Worm (Caenorhabditis elegans) whole organism, L2 larva: Measurements from ENCODE around the gene bed-3.
A peak's percentile ranks its signal among the peaks of the same experiment; 100 is the strongest.

Experiments used
- C34F6.9 ChIP-seq: fragments of 150-350 bp; optimal IDR thresholded peaks from 2 replicates; lab custom pipeline; 2014; ENCODE audit warnings: missing biosample characterization, missing genetic modification characterization
- F13H6.1 ChIP-seq: sonication (generic microtip); optimal IDR thresholded peaks from 2 replicates; lab custom pipeline; 2016; ENCODE audit warnings: missing genetic modification characterization, missing compliant biosample characterization
- R02D3.7 ChIP-seq: fragments of 150-350 bp; optimal IDR thresholded peaks from 2 replicates; lab custom pipeline; 2014; ENCODE audit warnings: missing biosample characterization, missing genetic modification characterization
- Y55F3AM.14 ChIP-seq: fragments of 200-800 bp; sonication (Bioruptor generic); optimal IDR thresholded peaks from 2 replicates; lab custom pipeline; 2018; ENCODE audit warnings: mild to moderate bottlenecking, missing genetic modification characterization, missing compliant biosample characterization
- ZK546.5 ChIP-seq: sonication (generic microtip); optimal IDR thresholded peaks from 2 replicates; lab custom pipeline; 2017; ENCODE audit warnings: missing biosample characterization, missing genetic modification characterization
- alr-1 ChIP-seq: fragments of 150-350 bp; optimal IDR thresholded peaks from 2 replicates; lab custom pipeline; 2014; ENCODE audit warnings: missing biosample characterization, missing genetic modification characterization
- aly-2 ChIP-seq: fragments of 150-350 bp; optimal IDR thresholded peaks from 2 replicates; lab custom pipeline; 2014; ENCODE audit warnings: missing biosample characterization, missing genetic modification characterization
- ama-1 ChIP-seq: fragments of 150-350 bp; optimal IDR thresholded peaks from 2 replicates; lab custom pipeline; 2018; ENCODE audit warnings: inconsistent platforms
- blmp-1 ChIP-seq: sonication (generic microtip); optimal IDR thresholded peaks from 2 replicates; lab custom pipeline; 2017; ENCODE audit warnings: missing genetic modification characterization, mild to moderate bottlenecking, missing compliant biosample characterization, antibody characterized with exemption, moderate library complexity; ENCODE audit not compliant: insufficient read depth
- ceh-16 ChIP-seq: fragments of 150-350 bp; optimal IDR thresholded peaks from 2 replicates; lab custom pipeline; 2014; ENCODE audit warnings: missing biosample characterization, missing genetic modification characterization
- ceh-82 ChIP-seq: fragments of 150-350 bp; optimal IDR thresholded peaks from 2 replicates; lab custom pipeline; 2014; ENCODE audit warnings: missing biosample characterization, missing genetic modification characterization
- crh-2 ChIP-seq: sonication (generic microtip); optimal IDR thresholded peaks from 2 replicates; lab custom pipeline; 2017; ENCODE audit warnings: missing biosample characterization, missing genetic modification characterization
- dmd-4 ChIP-seq: sonication (generic microtip); optimal IDR thresholded peaks from 2 replicates; lab custom pipeline; 2017; ENCODE audit warnings: missing biosample characterization, missing genetic modification characterization
- egl-27 ChIP-seq: sonication (generic microtip); optimal IDR thresholded peaks from 3 replicates; lab custom pipeline; 2017; ENCODE audit warnings: missing biosample characterization, missing genetic modification reagents, missing genetic modification characterization
- elt-1 ChIP-seq: fragments of 150-350 bp; optimal IDR thresholded peaks from 2 replicates; lab custom pipeline; 2014; ENCODE audit warnings: missing biosample characterization, missing genetic modification characterization
- elt-3 ChIP-seq: sonication (generic microtip); optimal IDR thresholded peaks from 2 replicates; lab custom pipeline; 2017; ENCODE audit warnings: missing biosample characterization, missing genetic modification characterization
- fos-1 ChIP-seq: fragments of 150-350 bp; optimal IDR thresholded peaks from 2 replicates; lab custom pipeline; 2014; ENCODE audit warnings: missing biosample characterization, missing genetic modification characterization
- gmeb-1 ChIP-seq: fragments of 150-350 bp; optimal IDR thresholded peaks from 2 replicates; lab custom pipeline; 2014; ENCODE audit warnings: missing biosample characterization, missing genetic modification characterization
- lin-11 ChIP-seq: fragments of 150-350 bp; sonication (generic microtip); optimal IDR thresholded peaks from 2 replicates; lab custom pipeline; 2014; ENCODE audit warnings: missing biosample characterization, missing genetic modification characterization, inconsistent platforms, mixed read lengths
- lin-13 ChIP-seq: fragments of 150-350 bp; optimal IDR thresholded peaks from 2 replicates; lab custom pipeline; 2014; ENCODE audit warnings: missing biosample characterization, missing genetic modification reagents, missing genetic modification characterization
- lin-39 ChIP-seq: fragments of 150-350 bp; optimal IDR thresholded peaks from 2 replicates; lab custom pipeline; 2014; ENCODE audit warnings: missing biosample characterization, missing genetic modification reagents, missing genetic modification characterization
- lsy-2 ChIP-seq, 2 experiments: fragments of 150-350 bp in 1 of 2; sonication (generic microtip) in 1 of 2; optimal IDR thresholded peaks; 2 replicates each; lab custom pipeline; 2014 to 2017; ENCODE audit warnings: missing biosample characterization in 2 of 2, missing genetic modification characterization in 2 of 2
- mab-5 ChIP-seq: fragments of 150-350 bp; optimal IDR thresholded peaks from 2 replicates; lab custom pipeline; 2014; ENCODE audit warnings: missing biosample characterization, missing genetic modification characterization
- mbf-1 ChIP-seq: sonication (generic microtip); optimal IDR thresholded peaks from 2 replicates; lab custom pipeline; 2017; ENCODE audit warnings: missing biosample characterization, missing genetic modification characterization
- mdl-1 ChIP-seq, 2 experiments: fragments of 150-350 bp in 1 of 2; sonication (generic microtip) in 1 of 2; optimal IDR thresholded peaks; 2 replicates each; lab custom pipeline; 2017; ENCODE audit warnings: missing biosample characterization in 2 of 2, missing genetic modification characterization in 2 of 2
- nhr-10 ChIP-seq: sonication (generic microtip); optimal IDR thresholded peaks from 2 replicates; lab custom pipeline; 2017; ENCODE audit warnings: missing biosample characterization, missing genetic modification characterization
- nhr-11 ChIP-seq: fragments of 150-350 bp; optimal IDR thresholded peaks from 2 replicates; lab custom pipeline; 2014; ENCODE audit warnings: missing biosample characterization, missing genetic modification characterization
- nhr-12 ChIP-seq: fragments of 150-350 bp; optimal IDR thresholded peaks from 2 replicates; lab custom pipeline; 2014; ENCODE audit warnings: missing biosample characterization, missing genetic modification characterization
- nhr-129 ChIP-seq: fragments of 150-350 bp; optimal IDR thresholded peaks from 2 replicates; lab custom pipeline; 2014; ENCODE audit warnings: missing biosample characterization, missing genetic modification characterization
- nhr-21 ChIP-seq: fragments of 150-350 bp; optimal IDR thresholded peaks from 2 replicates; lab custom pipeline; 2014; ENCODE audit warnings: missing biosample characterization, missing genetic modification characterization
- nhr-23 ChIP-seq: fragments of 150-350 bp; optimal IDR thresholded peaks from 2 replicates; lab custom pipeline; 2014; ENCODE audit warnings: missing biosample characterization, missing genetic modification reagents, missing genetic modification characterization
- nhr-237 ChIP-seq: fragments of 150-350 bp; optimal IDR thresholded peaks from 2 replicates; lab custom pipeline; 2014; ENCODE audit warnings: missing biosample characterization, missing genetic modification characterization
- nhr-25 ChIP-seq: fragments of 150-350 bp; sonication (generic microtip); optimal IDR thresholded peaks from 3 replicates; lab custom pipeline; 2014; ENCODE audit warnings: missing biosample characterization, missing genetic modification characterization
- nhr-6 ChIP-seq: fragments of 150-350 bp; optimal IDR thresholded peaks from 2 replicates; lab custom pipeline; 2014; ENCODE audit warnings: missing biosample characterization, missing genetic modification characterization
- nhr-77 ChIP-seq: fragments of 150-350 bp; optimal IDR thresholded peaks from 2 replicates; lab custom pipeline; 2014; ENCODE audit warnings: missing biosample characterization, missing genetic modification characterization
- peb-1 ChIP-seq: fragments of 150-350 bp; optimal IDR thresholded peaks from 2 replicates; lab custom pipeline; 2014; ENCODE audit warnings: missing biosample characterization, missing genetic modification characterization
- skn-1 ChIP-seq: sonication (generic microtip); optimal IDR thresholded peaks from 2 replicates; lab custom pipeline; 2017; ENCODE audit warnings: missing biosample characterization, missing genetic modification characterization
- sma-3 ChIP-seq: sonication (generic microtip); optimal IDR thresholded peaks from 2 replicates; lab custom pipeline; 2016; ENCODE audit warnings: missing genetic modification reagents, missing genetic modification characterization, missing compliant biosample characterization
- sma-9 ChIP-seq, 2 experiments: fragments of 150-350 bp in 1 of 2; sonication (generic microtip) in 1 of 2; optimal IDR thresholded peaks; 2 replicates each; lab custom pipeline; 2014 to 2016; ENCODE audit warnings: missing genetic modification characterization in 2 of 2, mild to moderate bottlenecking in 1 of 2, missing biosample characterization in 1 of 2, missing compliant biosample characterization in 1 of 2, missing genetic modification reagents in 1 of 2, moderate library complexity in 1 of 2
- snpc-4 ChIP-seq: fragments of 150-350 bp; optimal IDR thresholded peaks from 2 replicates; lab custom pipeline; 2014; ENCODE audit warnings: missing biosample characterization, missing genetic modification characterization
- unc-39 ChIP-seq: fragments of 150-350 bp; optimal IDR thresholded peaks from 2 replicates; lab custom pipeline; 2014; ENCODE audit warnings: missing biosample characterization, missing genetic modification characterization
- unc-55 ChIP-seq: fragments of 150-350 bp; sonication (generic microtip); optimal IDR thresholded peaks from 3 replicates; lab custom pipeline; 2014; ENCODE audit warnings: missing biosample characterization, missing genetic modification reagents, missing genetic modification characterization
- unc-62 ChIP-seq: fragments of 150-350 bp; optimal IDR thresholded peaks from 2 replicates; lab custom pipeline; 2014; ENCODE audit warnings: missing biosample characterization, missing genetic modification reagents, missing genetic modification characterization
- zag-1 ChIP-seq: fragments of 150-350 bp; optimal IDR thresholded peaks from 2 replicates; lab custom pipeline; 2014; ENCODE audit warnings: missing biosample characterization, missing genetic modification characterization
- ztf-1 ChIP-seq: fragments of 200-800 bp; sonication (Bioruptor generic); conservative IDR thresholded peaks from 2 replicates; pipeline ENCODE4 v1.3.6; 2022; ENCODE audit warnings: missing genetic modification characterization, missing compliant biosample characterization
- ztf-11 ChIP-seq: sonication (generic microtip); optimal IDR thresholded peaks from 2 replicates; lab custom pipeline; 2017; ENCODE audit warnings: missing biosample characterization, missing genetic modification characterization
- ztf-4 ChIP-seq: fragments of 150-350 bp; optimal IDR thresholded peaks from 2 replicates; lab custom pipeline; 2014; ENCODE audit warnings: missing biosample characterization, missing genetic modification characterization

The bed-3 gene

DNA sequence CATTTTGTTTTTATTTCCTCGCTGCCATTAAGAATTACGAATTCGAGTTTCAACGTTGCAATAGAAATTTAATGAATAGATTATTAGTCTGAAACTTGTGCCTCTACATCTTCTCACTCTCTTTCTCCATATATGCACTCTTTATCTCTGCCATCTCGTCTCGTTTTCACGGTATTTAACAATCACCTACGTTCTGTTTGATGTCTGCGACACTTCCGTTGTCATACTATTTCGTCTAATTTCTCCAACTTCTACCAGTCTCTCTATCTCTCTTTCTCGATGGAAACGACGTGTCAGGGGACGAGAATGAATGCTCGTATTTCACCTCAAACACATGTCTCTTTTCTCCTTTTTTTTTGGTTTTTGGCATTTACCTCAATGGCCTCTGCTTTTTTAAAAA is 42.5 kb upstream of the bed-3 start:
- TF ChIP-seq mdl-1 (tag; optimal IDR thresholded peaks at IDR 0.05; lab: Kevin White, UChicago), result peak in 1 of 2 experiments; percentile 23
- TF ChIP-seq F13H6.1 (tag; lab: Kevin White, UChicago), result peak; percentile 73
- TF ChIP-seq nhr-129 (tag; lab: Kevin White, UChicago), result peak; percentile 78
- TF ChIP-seq gmeb-1 (tag; lab: Kevin White, UChicago), result peak; percentile 11
- TF ChIP-seq blmp-1, result peak; percentile 14
- TF ChIP-seq nhr-25 (tag; lab: Kevin White, UChicago), result peak; percentile 25
- TF ChIP-seq snpc-4 (tag; lab: Kevin White, UChicago), result no peak
- TF ChIP-seq nhr-10 (tag; lab: Kevin White, UChicago), result no peak
- peak; percentile 54 for TF ChIP-seq nhr-6
- TF ChIP-seq lin-13 (GFP tag; lab: Kevin White, UChicago), result peak; percentile 28
- peak in 1 of 2 experiments; percentile 56 for TF ChIP-seq lsy-2 (tag; optimal IDR thresholded peaks at IDR 0.05; lab: Kevin White, UChicago)
- TF ChIP-seq nhr-77, result no peak
- no peak for TF ChIP-seq elt-1 (tag; lab: Kevin White, UChicago)
- no peak for TF ChIP-seq nhr-237 (tag; lab: Kevin White, UChicago)
- no peak for TF ChIP-seq lin-11 (tag; lab: Kevin White, UChicago)
- peak; percentile 90 for TF ChIP-seq crh-2 (tag; lab: Kevin White, UChicago)
- TF ChIP-seq alr-1 (tag; lab: Kevin White, UChicago), result no peak
- peak; percentile 39 for TF ChIP-seq nhr-21 (tag; lab: Kevin White, UChicago)
- TF ChIP-seq fos-1 (tag; lab: Kevin White, UChicago), result peak; percentile 64
- peak; percentile 68 for TF ChIP-seq sma-9 (GFP tag; optimal IDR thresholded peaks at IDR 0.05; lab: Kevin White, UChicago)
- no peak for TF ChIP-seq sma-9 (tag; optimal IDR thresholded peaks at IDR 0.05; lab: Kevin White, UChicago)
- TF ChIP-seq ama-1 (lab: Kevin White, UChicago), result peak; percentile 36
- TF ChIP-seq egl-27 (tag; lab: Kevin White, UChicago), result peak; percentile 53
- TF ChIP-seq C34F6.9 (tag; lab: Kevin White, UChicago), result peak; percentile 61
- peak; percentile 10 for TF ChIP-seq sma-3 (GFP tag; lab: Kevin White, UChicago)
- TF ChIP-seq unc-55 (GFP tag; lab: Kevin White, UChicago), result peak; percentile 69
- TF ChIP-seq ceh-82 (tag; lab: Kevin White, UChicago), result no peak
- peak; percentile 61 for TF ChIP-seq ceh-16 (tag; lab: Kevin White, UChicago)
- no peak for TF ChIP-seq nhr-12
- TF ChIP-seq dmd-4 (tag; lab: Kevin White, UChicago), result no peak

ce11 chrIV:9875646-9876045 is 40.7 kb upstream of the bed-3 start:
- TF ChIP-seq alr-1 (tag; lab: Kevin White, UChicago) (no peak), blmp-1 (peak; percentile 79), egl-27 (tag; lab: Kevin White, UChicago) (no peak), nhr-129 (tag; lab: Kevin White, UChicago) (peak; percentile 37), crh-2 (tag; lab: Kevin White, UChicago) (peak; percentile 53), ama-1 (lab: Kevin White, UChicago) (no peak), nhr-12 (no peak), ceh-82 (tag; lab: Kevin White, UChicago) (no peak), unc-62 (GFP tag; lab: Kevin White, UChicago) (no peak), nhr-23 (no peak), lin-11 (tag; lab: Kevin White, UChicago) (no peak), lsy-2 (tag; optimal IDR thresholded peaks at IDR 0.05; lab: Kevin White, UChicago) (peak in 1 of 2 experiments; percentile 38), sma-3 (GFP tag; lab: Kevin White, UChicago) (peak; percentile 54), ZK546.5 (tag; lab: Kevin White, UChicago) (no peak), nhr-21 (tag; lab: Kevin White, UChicago) (peak; percentile 75), mab-5 (no peak), unc-39 (tag; lab: Kevin White, UChicago) (no peak), gmeb-1 (tag; lab: Kevin White, UChicago) (peak; percentile 40), fos-1 (tag; lab: Kevin White, UChicago) (peak; percentile 95), ztf-11 (tag; lab: Kevin White, UChicago) (no peak), R02D3.7 (tag; lab: Kevin White, UChicago) (no peak), lin-39 (tag; lab: Kevin White, UChicago) (no peak), C34F6.9 (tag; lab: Kevin White, UChicago) (no peak), unc-55 (GFP tag; lab: Kevin White, UChicago) (no peak), zag-1 (tag; lab: Kevin White, UChicago) (no peak), lin-13 (GFP tag; lab: Kevin White, UChicago) (no peak), dmd-4 (tag; lab: Kevin White, UChicago) (no peak), nhr-10 (tag; lab: Kevin White, UChicago) (no peak), ceh-16 (tag; lab: Kevin White, UChicago) (no peak), nhr-11 (tag; lab: Kevin White, UChicago) (no peak), peb-1 (tag; lab: Kevin White, UChicago) (no peak), aly-2 (tag; lab: Kevin White, UChicago) (no peak), skn-1 (tag; lab: Kevin White, UChicago) (no peak), Y55F3AM.14 (GFP tag; lab: Kevin White, UChicago) (no peak), nhr-25 (tag; lab: Kevin White, UChicago) (peak; percentile 81), ztf-1 (GFP tag; lab: Robert Waterston, UW) (no peak), mdl-1 (tag; optimal IDR thresholded peaks at IDR 0.05; lab: Kevin White, UChicago) (peak in 1 of 2 experiments; percentile 47), sma-9 (GFP tag; optimal IDR thresholded peaks at IDR 0.05; lab: Kevin White, UChicago) (peak; percentile 91), sma-9 (tag; optimal IDR thresholded peaks at IDR 0.05; lab: Kevin White, UChicago) (no peak), mbf-1 (tag; lab: Kevin White, UChicago) (no peak), ztf-4 (tag; lab: Kevin White, UChicago) (peak; percentile 45), nhr-77 (no peak), snpc-4 (tag; lab: Kevin White, UChicago) (no peak), elt-3 (no peak), nhr-237 (tag; lab: Kevin White, UChicago) (no peak), F13H6.1 (tag; lab: Kevin White, UChicago) (no peak)
